Worm (Caenorhabditis elegans) whole organism, late embryonic: Measurements from ENCODE around the gene lig-4.

Experiments
- nfya-1 ChIP-seq: sonication (generic microtip); optimal IDR thresholded peaks from 2 replicates; lab custom pipeline; 2017; ENCODE audit warnings: missing genetic modification characterization, mild to moderate bottlenecking, missing compliant biosample characterization, antibody characterized with exemption, moderate library complexity
- pha-2 ChIP-seq: sonication (generic microtip); optimal IDR thresholded peaks from 2 replicates; lab custom pipeline; 2017; ENCODE audit warnings: mild to moderate bottlenecking, missing genetic modification characterization, missing compliant biosample characterization
- ref-2 ChIP-seq: sonication (generic microtip); optimal IDR thresholded peaks from 2 replicates; lab custom pipeline; 2016; ENCODE audit warnings: missing genetic modification characterization, missing compliant biosample characterization
- tbx-2 ChIP-seq: sonication (generic microtip); optimal IDR thresholded peaks from 2 replicates; lab custom pipeline; 2016; ENCODE audit warnings: missing genetic modification characterization, missing compliant biosample characterization

DNA sequence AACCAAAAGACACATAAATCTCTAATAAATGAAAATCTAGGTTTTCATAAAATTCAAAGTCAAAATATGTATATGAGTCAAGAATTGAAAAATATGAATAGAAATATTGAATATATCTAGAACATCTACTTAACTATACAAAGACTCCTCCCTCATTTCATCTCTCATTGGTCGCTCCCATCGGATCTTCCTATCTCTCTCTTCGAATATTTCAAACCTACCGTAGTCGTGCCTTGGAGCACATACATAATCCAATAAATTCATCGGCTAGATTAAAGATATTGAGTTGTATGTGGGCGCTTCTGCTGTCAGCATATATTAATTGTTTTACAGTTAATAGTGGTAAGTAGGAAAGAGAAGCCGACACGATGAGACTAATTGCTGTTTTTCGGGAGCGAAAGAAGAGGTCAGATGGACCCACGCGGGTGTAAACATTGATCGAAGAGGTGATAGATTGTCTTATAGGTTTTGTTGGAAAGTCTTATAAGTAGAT is 5.8 kb downstream of the lig-4 start:
- TF ChIP-seq ref-2 (tag; lab: Kevin White, UChicago) (no peak), tbx-2 (tag; lab: Kevin White, UChicago) (no peak), nfya-1 (tag; lab: Kevin White, UChicago) (peak; percentile 47), pha-2 (tag; lab: Kevin White, UChicago) (no peak)
